Fruit fly (Drosophila melanogaster) whole organism, wandering third instar larva: ENCODE data around the gene Arp8.

Experiments used
- CG9705 ChIP-seq: fragments of 200-800 bp; sonication (Bioruptor generic); optimal IDR thresholded peaks from 2 replicates; lab custom pipeline; 2018; ENCODE audit warnings: missing biosample characterization, mild to moderate bottlenecking, missing genetic modification characterization
- HLH106 ChIP-seq: fragments of 200-800 bp; optimal IDR thresholded peaks from 3 replicates; lab custom pipeline; 2019; ENCODE audit warnings: missing biosample characterization, mild to moderate bottlenecking, missing genetic modification characterization, moderate library complexity
- Hnf4 ChIP-seq: fragments of 200-800 bp; sonication (Bioruptor generic); optimal IDR thresholded peaks from 2 replicates; lab custom pipeline; 2016; ENCODE audit warnings: missing biosample characterization, mild to moderate bottlenecking, missing genetic modification characterization
- Mio ChIP-seq: sonication (Bioruptor generic); optimal IDR thresholded peaks from 2 replicates; lab custom pipeline; 2016; ENCODE audit warnings: missing biosample characterization, missing genetic modification characterization
- ey ChIP-seq: fragments of 200-800 bp; sonication (Bioruptor generic); optimal IDR thresholded peaks from 2 replicates; lab custom pipeline; 2016; ENCODE audit warnings: missing biosample characterization, missing genetic modification characterization
- fru ChIP-seq: fragments of 200-800 bp; sonication (Bioruptor generic); optimal IDR thresholded peaks from 3 replicates; lab custom pipeline; 2016; ENCODE audit warnings: missing biosample characterization, mild to moderate bottlenecking, missing genetic modification characterization
- h ChIP-seq: fragments of 200-800 bp; sonication (Bioruptor generic); optimal IDR thresholded peaks from 3 replicates; lab custom pipeline; 2016; ENCODE audit warnings: missing biosample characterization, mild to moderate bottlenecking, missing genetic modification characterization
- usp ChIP-seq: fragments of >200 bp; optimal IDR thresholded peaks from 2 replicates; lab custom pipeline; 2017; ENCODE audit warnings: missing biosample characterization, missing genetic modification characterization

- TF ChIP-seq usp (GFP tag; lab: Kevin White, UChicago) = no peak
- TF ChIP-seq h (GFP tag; lab: Kevin White, UChicago) = peak; percentile 72
- TF ChIP-seq CG9705 = no peak
- no peak for TF ChIP-seq HLH106 (tag; lab: Kevin White, UChicago)
- TF ChIP-seq ey (GFP tag; lab: Kevin White, UChicago) = no peak
- no peak for TF ChIP-seq fru (GFP tag; lab: Kevin White, UChicago)
- no peak for TF ChIP-seq Hnf4 (GFP tag; lab: Kevin White, UChicago)
- no peak for TF ChIP-seq Mio (GFP tag; lab: Kevin White, UChicago)
Measured at dm6 chrX:17878632-17879033, 18.0 kb upstream of the Arp8 start.
